Fruit fly (Drosophila melanogaster) whole organism, embryonic: ENCODE measurements around the gene shv.

Experiments used
- Antp ChIP-seq: fragments of 200-800 bp; sonication (Bioruptor generic); optimal IDR thresholded peaks from 3 replicates; lab custom pipeline; 2016; ENCODE audit warnings: missing biosample characterization, missing genetic modification characterization
- Atf6 ChIP-seq: fragments of 200-800 bp; sonication (Bioruptor generic); IDR thresholded peaks from 2 replicates; pipeline ENCODE4 v1.3.6; 2022; ENCODE audit warnings: missing biosample characterization, missing genetic modification characterization
- BtbVII ChIP-seq: fragments of 200-800 bp; sonication (Bioruptor generic); optimal IDR thresholded peaks from 3 replicates; lab custom pipeline; 2017; ENCODE audit warnings: missing biosample characterization, mild to moderate bottlenecking, missing genetic modification characterization
- CG10274 ChIP-seq: fragments of 200-800 bp; sonication (Bioruptor generic); optimal IDR thresholded peaks from 3 replicates; lab custom pipeline; 2017; ENCODE audit warnings: missing biosample characterization, mild to moderate bottlenecking, missing genetic modification characterization
- CG10462 ChIP-seq: fragments of 200-800 bp; sonication (Bioruptor generic); optimal IDR thresholded peaks from 2 replicates; lab custom pipeline; 2016; ENCODE audit warnings: missing biosample characterization, missing genetic modification characterization
- CG10543 ChIP-seq: fragments of 200-800 bp; sonication (Bioruptor generic); optimal IDR thresholded peaks from 3 replicates; lab custom pipeline; 2017; ENCODE audit warnings: missing biosample characterization, mild to moderate bottlenecking, missing genetic modification characterization, moderate library complexity
- CG11247 ChIP-seq: fragments of 200-800 bp; sonication (Bioruptor generic); IDR thresholded peaks from 2 replicates; pipeline ENCODE4 v1.3.6; 2022; ENCODE audit warnings: missing biosample characterization, missing genetic modification characterization
- CG11695 ChIP-seq: fragments of 200-800 bp; sonication (Bioruptor generic); IDR thresholded peaks from 3 replicates; pipeline ENCODE4 v1.3.6; 2022; ENCODE audit warnings: missing biosample characterization, missing genetic modification characterization
- CG12071 ChIP-seq: fragments of 200-800 bp; sonication (Bioruptor generic); optimal IDR thresholded peaks from 3 replicates; lab custom pipeline; 2018; ENCODE audit warnings: missing biosample characterization, mild to moderate bottlenecking, missing genetic modification characterization
- CG12104 ChIP-seq: fragments of 200-800 bp; sonication (Bioruptor generic); optimal IDR thresholded peaks from 3 replicates; lab custom pipeline; 2016; ENCODE audit warnings: missing biosample characterization, missing genetic modification characterization
- CG14014 ChIP-seq: fragments of 200-800 bp; sonication (Bioruptor generic); IDR thresholded peaks from 2 replicates; pipeline ENCODE4 v1.3.6; 2022; ENCODE audit warnings: missing biosample characterization, missing genetic modification characterization
- CG14965 ChIP-seq: fragments of 200-800 bp; sonication (Bioruptor generic); optimal IDR thresholded peaks from 2 replicates; lab custom pipeline; 2016; ENCODE audit warnings: missing biosample characterization, missing genetic modification characterization, borderline replicate concordance
- CG1647 ChIP-seq: fragments of 200-800 bp; sonication (Bioruptor generic); optimal IDR thresholded peaks from 3 replicates; lab custom pipeline; 2016; ENCODE audit warnings: missing biosample characterization, missing genetic modification characterization
- CG18599 ChIP-seq: fragments of 200-800 bp; sonication (Bioruptor generic); optimal IDR thresholded peaks from 3 replicates; lab custom pipeline; 2017; ENCODE audit warnings: missing biosample characterization, missing genetic modification characterization, mild to moderate bottlenecking, moderate library complexity, missing genetic modification reagents
- CG2120 ChIP-seq: fragments of 200-800 bp; sonication (Bioruptor generic); optimal IDR thresholded peaks from 3 replicates; lab custom pipeline; 2016; ENCODE audit warnings: missing biosample characterization, missing genetic modification characterization
- CG34422 ChIP-seq: fragments of 200-800 bp; sonication (Bioruptor generic); IDR thresholded peaks from 3 replicates; pipeline ENCODE4 v1.3.6; 2022; ENCODE audit warnings: missing biosample characterization, missing genetic modification characterization
- CG42726 ChIP-seq: fragments of 200-800 bp; sonication (Bioruptor generic); IDR thresholded peaks from 2 replicates; pipeline ENCODE4 v1.3.6; 2022; ENCODE audit warnings: missing biosample characterization, missing genetic modification characterization; ENCODE audit not compliant: partially characterized antibody
- CG6813 ChIP-seq: fragments of 200-800 bp; sonication (Bioruptor generic); optimal IDR thresholded peaks from 2 replicates; lab custom pipeline; 2017; ENCODE audit warnings: missing biosample characterization, missing genetic modification characterization, mild to moderate bottlenecking, moderate library complexity, missing genetic modification reagents
- CG7745 ChIP-seq: fragments of 200-800 bp; sonication (Bioruptor generic); optimal IDR thresholded peaks from 2 replicates; lab custom pipeline; 2018; ENCODE audit warnings: missing biosample characterization, mild to moderate bottlenecking, missing genetic modification characterization, moderate library complexity
- CG9797 ChIP-seq: fragments of 200-800 bp; sonication (Bioruptor generic); optimal IDR thresholded peaks from 3 replicates; lab custom pipeline; 2018; ENCODE audit warnings: missing biosample characterization, mild to moderate bottlenecking, missing genetic modification characterization
- Camta ChIP-seq: fragments of 200-800 bp; sonication (Bioruptor generic); optimal IDR thresholded peaks from 2 replicates; lab custom pipeline; 2016; ENCODE audit warnings: missing biosample characterization, missing genetic modification characterization
- Chrac-16 ChIP-seq: fragments of 200-800 bp; sonication (Bioruptor generic); optimal IDR thresholded peaks from 3 replicates; lab custom pipeline; 2016; ENCODE audit warnings: missing biosample characterization, missing genetic modification characterization
- D ChIP-seq, 2 experiments: fragments of 200-800 bp in 1 of 2; fragments of >200 bp in 1 of 2; sonication (Bioruptor generic) in 1 of 2; optimal IDR thresholded peaks; 2 replicates in 1 of 2; 3 replicates in 1 of 2; lab custom pipeline; 2017; ENCODE audit warnings: mild to moderate bottlenecking in 1 of 2, missing biosample characterization in 1 of 2, missing genetic modification characterization in 1 of 2, missing genetic modification reagents in 1 of 2
- Doc3 ChIP-seq: fragments of 200-800 bp; sonication (Bioruptor generic); IDR thresholded peaks from 3 replicates; pipeline ENCODE4 v1.3.6; 2022; ENCODE audit warnings: missing biosample characterization, missing genetic modification characterization; ENCODE audit not compliant: partially characterized antibody
- Elba2 ChIP-seq: fragments of 200-800 bp; sonication (Bioruptor generic); optimal IDR thresholded peaks from 3 replicates; lab custom pipeline; 2016; ENCODE audit warnings: missing biosample characterization, missing genetic modification characterization
- Jarid2 ChIP-seq: fragments of 200-800 bp; sonication (Bioruptor generic); optimal IDR thresholded peaks from 3 replicates; lab custom pipeline; 2017; ENCODE audit warnings: mild to moderate bottlenecking, missing biosample characterization, missing genetic modification reagents, missing genetic modification characterization
- Mad ChIP-seq: fragments of 200-800 bp; sonication (Bioruptor generic); optimal IDR thresholded peaks from 2 replicates; lab custom pipeline; 2016; ENCODE audit warnings: missing biosample characterization, missing genetic modification characterization
- Mrtf ChIP-seq: fragments of 200-800 bp; sonication (Bioruptor generic); IDR thresholded peaks from 3 replicates; pipeline ENCODE4 v1.3.6; 2022; ENCODE audit warnings: missing biosample characterization, missing genetic modification characterization
- Nf-YA ChIP-seq: fragments of 200-800 bp; sonication (Bioruptor generic); IDR thresholded peaks from 2 replicates; pipeline ENCODE4 v1.3.6; 2022; ENCODE audit warnings: missing biosample characterization, missing genetic modification characterization
- Pdp1 ChIP-seq, 2 experiments: fragments of 200-800 bp; sonication (Bioruptor generic); optimal IDR thresholded peaks; 3 replicates each; lab custom pipeline; 2016; ENCODE audit warnings: missing biosample characterization in 2 of 2, missing genetic modification characterization in 2 of 2, mild to moderate bottlenecking in 1 of 2, moderate library complexity in 1 of 2
- Rfx ChIP-seq: fragments of 200-800 bp; sonication (Bioruptor generic); IDR thresholded peaks from 2 replicates; pipeline ENCODE4 v1.3.6; 2022; ENCODE audit warnings: missing biosample characterization, missing genetic modification characterization
- Sox102F ChIP-seq: fragments of 200-800 bp; sonication (Bioruptor generic); optimal IDR thresholded peaks from 2 replicates; lab custom pipeline; 2018; ENCODE audit warnings: missing biosample characterization, mild to moderate bottlenecking, missing genetic modification characterization, moderate library complexity
- Sry-δ ChIP-seq: fragments of 200-800 bp; sonication (Bioruptor generic); optimal IDR thresholded peaks from 2 replicates; lab custom pipeline; 2016; ENCODE audit warnings: missing biosample characterization, missing genetic modification characterization
- Ssrp ChIP-seq: fragments of 200-800 bp; sonication (Bioruptor generic); optimal IDR thresholded peaks from 2 replicates; lab custom pipeline; 2018; ENCODE audit warnings: missing biosample characterization, mild to moderate bottlenecking, missing genetic modification characterization, moderate library complexity
- ara ChIP-seq: fragments of 200-800 bp; sonication (Bioruptor generic); IDR thresholded peaks from 2 replicates; pipeline ENCODE4 v1.3.6; 2022; ENCODE audit warnings: missing biosample characterization, missing genetic modification characterization
- dpn ChIP-seq, 2 experiments: fragments of 200-800 bp; sonication (Bioruptor generic); optimal IDR thresholded peaks; 3 replicates each; lab custom pipeline; 2016; ENCODE audit warnings: missing biosample characterization in 2 of 2, missing genetic modification characterization in 2 of 2
- ewg ChIP-seq: fragments of 200-800 bp; sonication (Bioruptor generic); optimal IDR thresholded peaks from 3 replicates; lab custom pipeline; 2017; ENCODE audit warnings: mild to moderate bottlenecking, missing biosample characterization, missing genetic modification reagents, missing genetic modification characterization
- ftz-f1 ChIP-seq: fragments of 200-800 bp; sonication (Bioruptor generic); optimal IDR thresholded peaks from 2 replicates; lab custom pipeline; 2016; ENCODE audit warnings: missing biosample characterization, missing genetic modification characterization
- gem ChIP-seq: fragments of 200-800 bp; sonication (Bioruptor generic); optimal IDR thresholded peaks from 2 replicates; lab custom pipeline; 2019; ENCODE audit warnings: missing biosample characterization, mild to moderate bottlenecking, missing genetic modification characterization, moderate library complexity
- grn ChIP-seq: fragments of 200-800 bp; sonication (Bioruptor generic); optimal IDR thresholded peaks from 3 replicates; lab custom pipeline; 2017; ENCODE audit warnings: missing biosample characterization, missing genetic modification characterization
- hkb ChIP-seq, 2 experiments: fragments of 200-800 bp in 1 of 2; fragments of >200 bp in 1 of 2; sonication (Bioruptor generic) in 1 of 2; IDR thresholded peaks in 1 of 2; optimal IDR thresholded peaks in 1 of 2; 2 replicates each; pipeline versions ENCODE4 v1.3.6 to Lab custom; 2017 to 2022; ENCODE audit warnings: missing biosample characterization in 1 of 2, missing genetic modification characterization in 1 of 2
- jing ChIP-seq: fragments of 200-800 bp; sonication (Bioruptor generic); optimal IDR thresholded peaks from 2 replicates; lab custom pipeline; 2018; ENCODE audit warnings: missing biosample characterization, mild to moderate bottlenecking, missing genetic modification characterization
- lab ChIP-seq: fragments of 200-800 bp; sonication (Bioruptor generic); optimal IDR thresholded peaks from 3 replicates; lab custom pipeline; 2017; ENCODE audit warnings: missing biosample characterization, missing genetic modification characterization, mild to moderate bottlenecking, moderate library complexity, missing genetic modification reagents
- lov ChIP-seq, 2 experiments: fragments of 200-800 bp in 1 of 2; fragments of >200 bp in 1 of 2; sonication (Bioruptor generic) in 1 of 2; IDR thresholded peaks in 1 of 2; optimal IDR thresholded peaks in 1 of 2; 2 replicates in 1 of 2; 3 replicates in 1 of 2; pipeline versions ENCODE4 v1.3.6 to Lab custom; 2017 to 2022; ENCODE audit warnings: missing biosample characterization in 1 of 2, missing genetic modification characterization in 1 of 2
- otp ChIP-seq: fragments of 200-800 bp; sonication (Bioruptor generic); IDR thresholded peaks from 3 replicates; pipeline ENCODE4, ENCODE4 v1.3.6; 2022; ENCODE audit warnings: missing biosample characterization, missing genetic modification characterization
- psq ChIP-seq: fragments of 200-800 bp; sonication (Bioruptor generic); optimal IDR thresholded peaks from 2 replicates; lab custom pipeline; 2017; ENCODE audit warnings: missing biosample characterization, missing genetic modification characterization
- sd ChIP-seq: fragments of 200-800 bp; sonication (Bioruptor generic); optimal IDR thresholded peaks from 3 replicates; lab custom pipeline; 2018; ENCODE audit warnings: missing biosample characterization, mild to moderate bottlenecking, missing genetic modification characterization, moderate library complexity
- ssp ChIP-seq: fragments of 200-800 bp; sonication (Bioruptor generic); IDR thresholded peaks from 2 replicates; pipeline ENCODE4 v1.3.6; 2022; ENCODE audit warnings: missing biosample characterization, missing genetic modification characterization
- tap ChIP-seq: fragments of 200-800 bp; optimal IDR thresholded peaks from 3 replicates; lab custom pipeline; 2019; ENCODE audit warnings: missing biosample characterization, mild to moderate bottlenecking, missing genetic modification characterization, moderate library complexity
- wor ChIP-seq: fragments of 200-800 bp; sonication (Bioruptor generic); IDR thresholded peaks from 2 replicates; pipeline ENCODE4 v1.3.6; 2022; ENCODE audit warnings: missing biosample characterization, missing genetic modification characterization

Gene shv

dm6 chr2L:425491-425890 lies 27.4 kb upstream of the shv start (continued):
- TF ChIP-seq CG9797 (GFP tag; lab: Kevin White, UChicago), result no peak
- TF ChIP-seq CG6813 (GFP tag; lab: Kevin White, UChicago), result peak; percentile 56
- TF ChIP-seq CG14965 (GFP tag; lab: Kevin White, UChicago), result no peak
- peak; percentile 90 for TF ChIP-seq sd (tag; lab: Kevin White, UChicago)
- TF ChIP-seq ssp (GFP tag; lab: Robert Waterston, UW), result no peak
- no peak for TF ChIP-seq Mad
- TF ChIP-seq ara (GFP tag; lab: Robert Waterston, UW), result no peak
- no peak for TF ChIP-seq otp (GFP tag; lab: Robert Waterston, UW)
- TF ChIP-seq Pdp1 (GFP tag; optimal IDR thresholded peaks at IDR 0.05; lab: Kevin White, UChicago), result no peak
- TF ChIP-seq BtbVII (GFP tag; lab: Kevin White, UChicago), result peak; percentile 39
- TF ChIP-seq Nf-YA (GFP tag; lab: Robert Waterston, UW), result no peak
- peak; percentile 9 for TF ChIP-seq CG10274 (GFP tag; lab: Kevin White, UChicago)
- TF ChIP-seq ftz-f1, result no peak
- no peak for TF ChIP-seq psq (GFP tag; lab: Kevin White, UChicago)
- TF ChIP-seq CG7745 (tag; lab: Kevin White, UChicago), result no peak
- no peak for TF ChIP-seq Elba2 (GFP tag; lab: Kevin White, UChicago)
- TF ChIP-seq CG2120, result no peak
- TF ChIP-seq Antp (GFP tag; lab: Kevin White, UChicago), result no peak
- TF ChIP-seq Doc3 (GFP tag; lab: Robert Waterston, UW), result no peak
- no peak for TF ChIP-seq CG10462 (GFP tag; lab: Kevin White, UChicago)
- no peak for TF ChIP-seq wor (GFP tag; lab: Robert Waterston, UW)
- peak; percentile 31 for TF ChIP-seq lab (GFP tag; lab: Kevin White, UChicago)
- TF ChIP-seq CG18599, result peak; percentile 30
- TF ChIP-seq Atf6 (GFP tag; lab: Robert Waterston, UW), result 0 out of 2 replicates have a peak, but pooled peaks have one; percentile 18
- no peak for TF ChIP-seq dpn (GFP tag; optimal IDR thresholded peaks at IDR 0.05; lab: Kevin White, UChicago)
- TF ChIP-seq CG12104 (GFP tag; lab: Kevin White, UChicago), result no peak
- TF ChIP-seq Sox102F (GFP tag; lab: Kevin White, UChicago), result no peak
- no peak for TF ChIP-seq CG14014 (GFP tag; lab: Robert Waterston, UW)
- no peak for TF ChIP-seq Sry-δ (GFP tag; lab: Kevin White, UChicago)
- no peak for TF ChIP-seq D (optimal IDR thresholded peaks at IDR 0.05; lab: Kevin White, UChicago)
- no peak for TF ChIP-seq D (GFP tag; optimal IDR thresholded peaks at IDR 0.05; lab: Kevin White, UChicago)
- TF ChIP-seq CG11695 (GFP tag; lab: Robert Waterston, UW), result no peak
- TF ChIP-seq hkb (optimal IDR thresholded peaks at IDR 0.05; lab: Kevin White, UChicago), result no peak
- no peak for TF ChIP-seq hkb (GFP tag; IDR thresholded peaks at IDR 0.05; lab: Robert Waterston, UW)
- TF ChIP-seq Ssrp (tag; lab: Kevin White, UChicago), result no peak
- no peak for TF ChIP-seq CG1647
- no peak for TF ChIP-seq jing (GFP tag; lab: Kevin White, UChicago)
- TF ChIP-seq CG42726 (GFP tag; lab: Robert Waterston, UW), result no peak
- no peak for TF ChIP-seq ewg
- TF ChIP-seq gem (tag; lab: Kevin White, UChicago), result peak; percentile 13
- TF ChIP-seq CG12071 (GFP tag; lab: Kevin White, UChicago), result peak; percentile 55
- TF ChIP-seq Camta (GFP tag; lab: Kevin White, UChicago), result no peak
- no peak for TF ChIP-seq grn
- TF ChIP-seq CG10543 (GFP tag; lab: Kevin White, UChicago), result no peak
- TF ChIP-seq tap (tag; lab: Kevin White, UChicago), result no peak
- no peak for TF ChIP-seq Rfx (GFP tag; lab: Robert Waterston, UW)
- no peak for TF ChIP-seq CG34422 (GFP tag; lab: Robert Waterston, UW)
- no peak for TF ChIP-seq Jarid2 (GFP tag; lab: Kevin White, UChicago)
- TF ChIP-seq Mrtf (GFP tag; lab: Robert Waterston, UW), result no peak
- TF ChIP-seq Chrac-16 (GFP tag; lab: Kevin White, UChicago), result no peak
- TF ChIP-seq lov (optimal IDR thresholded peaks at IDR 0.05; lab: Kevin White, UChicago), result no peak
- no peak for TF ChIP-seq lov (GFP tag; IDR thresholded peaks at IDR 0.05; lab: Robert Waterston, UW)
- TF ChIP-seq CG11247 (GFP tag; lab: Robert Waterston, UW), result no peak
